Fruit fly (Drosophila melanogaster) Kc167 (cell line): ENCODE results near the gene CG10338.
A peak's percentile ranks its signal among the peaks of the same experiment; 100 is the strongest.

ENCODE experiments used
- Myc ChIP-seq: fragments of >200 bp; optimal IDR thresholded peaks from 2 replicates; lab custom pipeline; 2017; ENCODE audit warnings: missing external identifiers
- Sin3A ChIP-seq: fragments of >200 bp; optimal IDR thresholded peaks from 2 replicates; lab custom pipeline; 2018; ENCODE audit warnings: missing external identifiers
- h ChIP-seq: fragments of >200 bp; optimal IDR thresholded peaks from 3 replicates; lab custom pipeline; 2018; ENCODE audit warnings: missing external identifiers
- insv ChIP-seq: fragments of >200 bp; optimal IDR thresholded peaks from 3 replicates; lab custom pipeline; 2018; ENCODE audit warnings: missing external identifiers
- psq ChIP-seq: fragments of >200 bp; optimal IDR thresholded peaks from 2 replicates; lab custom pipeline; 2017; ENCODE audit warnings: missing external identifiers
- ttk ChIP-seq: sonication (Bioruptor generic); optimal IDR thresholded peaks from 2 replicates; lab custom pipeline; 2017; ENCODE audit warnings: missing external identifiers

CG10338 gene

DNA sequence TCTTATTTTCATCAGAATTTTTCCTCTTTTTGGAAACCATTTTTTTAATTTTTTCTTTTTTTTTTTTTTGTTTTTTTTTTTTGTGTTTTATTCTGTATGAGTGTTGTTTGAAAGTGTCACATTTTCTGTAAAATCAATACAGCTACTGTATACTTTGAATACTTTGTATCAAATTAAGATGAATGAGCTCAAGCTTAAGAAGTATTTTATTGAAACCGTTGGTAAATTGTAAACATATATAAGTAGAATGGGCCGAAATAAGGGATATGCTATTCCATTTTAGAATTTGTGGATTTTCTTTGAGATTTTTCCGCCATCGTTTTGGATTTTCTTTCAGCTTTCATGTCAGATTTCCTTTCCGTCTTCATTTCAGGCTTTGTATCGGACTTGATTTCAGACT lies 20.5 kb upstream of the CG10338 start, which contains the start of gene Mst36Fb:
Gene Mst36Fb (minus strand): TSS at position 101 of the 400 bp plus-strand sequence.
- TF ChIP-seq Sin3A (lab: Kevin White, UChicago) = no peak
- no peak for TF ChIP-seq h (lab: Kevin White, UChicago)

DNA sequence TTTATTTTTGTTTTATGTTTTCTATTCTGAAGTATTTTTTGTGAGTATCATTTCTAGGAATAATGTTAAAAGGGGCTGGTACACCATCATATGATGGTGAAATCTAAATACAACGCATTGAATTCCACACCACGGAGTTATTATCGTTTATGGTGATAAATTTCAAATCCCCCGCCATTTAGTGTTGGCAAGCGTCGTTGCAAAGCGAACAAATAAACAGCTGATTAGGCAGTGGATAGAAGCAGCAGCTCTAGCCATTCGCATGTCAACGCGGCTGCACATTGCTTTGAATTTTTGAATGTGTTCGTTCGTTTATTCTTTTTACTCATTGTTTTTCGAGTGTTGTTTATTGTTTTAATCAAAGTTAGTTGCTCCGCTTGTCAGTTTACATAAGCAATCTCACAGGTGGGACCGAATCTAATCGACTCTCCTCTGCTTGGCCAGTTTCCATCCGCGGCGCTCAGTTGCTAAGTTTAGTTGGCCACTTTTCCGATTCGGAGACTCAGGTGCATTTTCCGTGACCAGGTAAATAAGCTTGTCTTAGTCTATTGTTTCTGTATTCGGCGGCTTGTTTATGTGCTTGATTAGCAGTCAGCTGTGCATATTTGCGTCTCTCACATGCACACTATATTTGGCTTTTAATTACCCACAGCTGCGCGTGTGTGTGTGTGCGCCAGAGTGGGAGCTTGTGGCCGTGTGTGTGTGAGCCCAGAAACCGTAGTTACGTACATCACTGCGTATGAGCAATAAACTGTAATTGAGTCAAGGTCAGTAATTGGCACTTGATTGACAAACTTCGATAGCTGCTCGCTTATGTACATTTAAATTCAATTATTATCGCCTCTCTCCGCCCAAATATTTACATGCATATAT lies 18.3 kb upstream of the CG10338 start, which contains the start of the genes Mst36Fa and CG31751:
Gene Mst36Fa (minus strand): TSS at position 51 of the 873 bp plus-strand sequence.
Gene CG31751 (plus strand): TSS at position 274 of the 873 bp plus-strand sequence.
- no peak for TF ChIP-seq ttk (lab: Kevin White, UChicago)

dm6 chr2L:18677910-18678639 lies 17.4 kb upstream of the CG10338 start:
- TF ChIP-seq insv (lab: Kevin White, UChicago) = no peak
- no peak for TF ChIP-seq psq
- TF ChIP-seq Myc (lab: Kevin White, UChicago) = no peak
- TF ChIP-seq Sin3A (lab: Kevin White, UChicago) = no peak

dm6 chr2L:18681903-18682302 lies 13.6 kb upstream of the CG10338 start, which contains the start of gene tos:
Gene tos, minus strand, starts transcription at chr2L:18682075.
- TF ChIP-seq h (lab: Kevin White, UChicago) (no peak), Myc (lab: Kevin White, UChicago) (no peak), psq (no peak), ttk (lab: Kevin White, UChicago) (no peak), insv (lab: Kevin White, UChicago) (no peak), Sin3A (lab: Kevin White, UChicago) (no peak)

DNA sequence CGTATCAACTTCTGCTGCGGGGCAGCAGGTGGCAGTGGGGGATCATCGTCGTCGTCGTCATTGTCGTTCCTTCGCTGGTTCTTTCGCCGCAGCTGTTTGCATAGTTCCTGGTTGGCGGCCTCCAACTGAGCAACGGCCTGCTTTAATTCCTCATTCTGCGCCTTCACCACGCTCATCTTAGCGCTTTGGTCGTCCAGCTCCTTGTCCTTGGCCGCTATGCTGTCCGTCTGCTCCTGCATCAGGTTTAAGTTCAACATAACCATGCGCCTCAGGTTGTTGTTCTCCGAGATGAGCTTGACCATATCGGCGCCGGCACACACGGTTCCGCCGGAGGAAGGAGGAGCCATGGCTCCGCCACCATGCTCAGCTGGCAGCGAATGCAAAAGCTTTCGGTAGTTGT lies 7.6 kb upstream of the CG10338 start:
- no peak for TF ChIP-seq h (lab: Kevin White, UChicago)
- peak; percentile 91 for TF ChIP-seq ttk (lab: Kevin White, UChicago)

DNA sequence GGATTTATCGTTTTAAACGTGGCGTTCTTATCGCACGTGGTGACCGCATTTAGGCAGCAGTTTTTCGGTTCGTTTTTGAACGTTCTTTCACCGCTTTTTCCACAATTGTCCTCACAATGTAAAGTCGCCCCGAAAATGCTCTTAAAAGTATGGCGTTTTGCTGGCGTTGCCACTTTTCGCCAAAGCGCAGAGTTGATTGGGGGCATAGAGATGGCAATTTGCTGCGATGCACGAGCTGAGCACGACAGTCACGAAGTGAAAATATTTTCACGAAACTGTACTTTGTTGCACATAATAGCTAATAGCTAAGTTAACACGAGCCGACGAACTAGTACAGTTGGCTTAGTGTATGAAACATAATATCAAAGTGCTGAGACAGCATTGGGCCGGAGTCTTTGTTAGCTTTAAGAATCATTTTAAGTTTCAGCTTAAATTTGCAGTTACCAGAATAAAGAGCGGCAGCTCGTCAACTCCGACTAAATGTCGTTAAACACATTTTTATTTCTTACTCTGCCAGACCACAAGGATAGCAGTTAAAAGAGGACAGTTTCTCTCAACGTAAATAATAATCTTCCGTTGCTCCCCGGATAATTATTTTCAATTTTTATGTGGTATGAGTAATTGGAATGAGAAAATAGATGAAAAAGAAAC lies 6.7 kb upstream of the CG10338 start, which contains the start of gene msl-1:
Gene msl-1 (minus strand): TSS at position 155 of the 651 bp plus-strand sequence.
- TF ChIP-seq Sin3A (lab: Kevin White, UChicago) (peak; percentile 23), Myc (lab: Kevin White, UChicago) (no peak)

- TF ChIP-seq ttk (lab: Kevin White, UChicago) (no peak), Sin3A (lab: Kevin White, UChicago) (no peak), insv (lab: Kevin White, UChicago) (no peak), h (lab: Kevin White, UChicago) (no peak)
Observed at dm6 chr2L:18689376-18689775, 6.1 kb upstream of the CG10338 start, which contains the start of gene CG10336. Gene CG10336, plus strand, starts transcription at chr2L:18689528.

DNA sequence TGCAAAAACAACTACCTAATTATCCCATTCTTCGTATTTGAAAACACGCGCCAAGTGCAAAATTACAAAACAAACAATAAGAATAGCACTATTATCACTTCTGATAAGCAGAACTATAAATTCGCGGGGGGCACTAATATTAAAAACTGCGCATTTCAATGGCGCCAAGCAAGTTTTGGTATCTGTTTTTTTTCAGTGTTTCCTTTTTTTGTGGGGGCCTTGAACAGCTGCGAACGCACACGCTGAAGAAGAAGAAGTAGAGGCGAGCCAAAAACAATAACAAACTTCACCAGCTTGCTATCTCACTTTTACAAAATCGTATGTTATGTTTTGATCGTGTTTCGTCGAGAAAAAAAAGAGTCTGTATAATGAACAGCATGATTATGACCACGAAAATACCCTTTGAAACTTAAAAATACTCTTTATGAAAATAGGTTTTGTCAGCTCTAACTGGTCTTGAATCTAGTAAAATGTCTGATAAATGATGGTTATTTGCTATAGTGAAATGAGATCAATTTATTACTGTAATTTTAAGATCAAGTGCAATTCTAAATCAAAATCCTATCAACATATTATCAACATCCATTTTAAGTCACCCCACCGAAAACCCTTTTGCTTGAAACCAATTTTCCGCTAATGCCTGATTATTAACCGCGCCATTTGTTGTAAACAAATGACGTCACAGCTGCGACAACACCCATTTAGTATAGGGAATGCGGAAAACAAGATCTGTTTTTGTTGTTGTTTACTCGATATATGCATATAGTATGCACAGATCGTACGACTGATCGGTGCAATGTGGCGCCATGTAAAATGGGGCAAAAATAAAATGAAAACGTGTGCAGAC lies 1.4 kb upstream of the CG10338 start:
- TF ChIP-seq psq = no peak
- no peak for TF ChIP-seq Myc (lab: Kevin White, UChicago)
- TF ChIP-seq ttk (lab: Kevin White, UChicago) = no peak
- TF ChIP-seq insv (lab: Kevin White, UChicago) = no peak
- no peak for TF ChIP-seq h (lab: Kevin White, UChicago)
- no peak for TF ChIP-seq Sin3A (lab: Kevin White, UChicago)

- TF ChIP-seq h (lab: Kevin White, UChicago) = no peak
Observed at dm6 chr2L:18694724-18695105, 749 bp upstream of the CG10338 start.

dm6 chr2L:18698559-18699130 lies 3.2 kb downstream of the CG10338 start, which contains the start of gene CG10341:
Gene CG10341, plus strand, starts transcription at chr2L:18698714.
- no peak for TF ChIP-seq h (lab: Kevin White, UChicago)
- no peak for TF ChIP-seq psq
- TF ChIP-seq insv (lab: Kevin White, UChicago) = no peak
- TF ChIP-seq ttk (lab: Kevin White, UChicago) = no peak
- no peak for TF ChIP-seq Myc (lab: Kevin White, UChicago)
- no peak for TF ChIP-seq Sin3A (lab: Kevin White, UChicago)
